Worm (Caenorhabditis elegans): ENCODE results near the gene clc-3.

DNA sequence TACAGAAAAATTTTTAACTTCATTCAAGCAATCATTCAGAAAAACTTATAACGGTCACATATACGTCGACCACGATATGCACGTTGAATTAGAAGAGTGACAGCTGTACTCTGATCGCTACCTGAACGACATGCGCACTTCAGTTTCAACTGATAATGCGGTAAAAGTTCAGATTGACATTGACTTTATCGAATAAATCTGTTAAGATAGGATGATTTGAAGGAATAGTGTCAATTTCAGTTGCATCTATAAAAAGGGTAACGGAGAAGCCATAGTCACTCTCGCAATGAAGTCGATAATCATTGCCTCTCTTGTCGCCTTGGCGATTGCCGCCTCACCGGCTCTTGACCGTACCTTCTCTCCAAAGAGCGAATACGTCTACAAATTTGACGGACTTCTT lies 28.7 kb upstream of the clc-3 start, which contains the start of gene vit-5:
- no peak for TF ChIP-seq B0019.2 (GFP tag; conservative IDR thresholded peaks at IDR 0.05)
- no peak for TF ChIP-seq nfya-1 (tag; optimal IDR thresholded peaks at IDR 0.05; ENCODE audit: borderline replicate concordance, insufficient read depth)
- TF ChIP-seq bed-2 (GFP tag; IDR thresholded peaks at IDR 0.05), result no peak
- TF ChIP-seq unc-62 (GFP tag; optimal IDR thresholded peaks at IDR 0.05), result no peak
- TF ChIP-seq Y53G8AR.9 (GFP tag; conservative IDR thresholded peaks at IDR 0.05), result no peak
- no peak for TF ChIP-seq xnd-1 (tag; optimal IDR thresholded peaks at IDR 0.05)
- no peak for TF ChIP-seq F23B12.7 (tag; optimal IDR thresholded peaks at IDR 0.05; ENCODE audit: insufficient read depth)
- no peak for TF ChIP-seq ekl-4 (GFP tag; IDR thresholded peaks at IDR 0.05)
- no peak for TF ChIP-seq dpff-1 (tag; optimal IDR thresholded peaks at IDR 0.05)
- no peak for TF ChIP-seq madf-10 (tag; optimal IDR thresholded peaks at IDR 0.05)
